Worm (Caenorhabditis elegans) whole organism, L1 larva: Measurements from ENCODE around the gene sre-27.

Experiments used
- C04F5.9 ChIP-seq: sonication (generic microtip); optimal IDR thresholded peaks from 2 replicates; lab custom pipeline; 2016; ENCODE audit warnings: missing genetic modification characterization, missing compliant biosample characterization
- C34B4.2 ChIP-seq: sonication (generic microtip); optimal IDR thresholded peaks from 2 replicates; lab custom pipeline; 2017; ENCODE audit warnings: mild to moderate bottlenecking, missing genetic modification characterization, missing compliant biosample characterization
- Y116A8C.19 ChIP-seq: sonication (generic microtip); optimal IDR thresholded peaks from 2 replicates; lab custom pipeline; 2016; ENCODE audit warnings: missing compliant biosample characterization, missing genetic modification characterization, borderline replicate concordance
- blmp-1 ChIP-seq: fragments of 150-350 bp; optimal IDR thresholded peaks from 2 replicates; lab custom pipeline; 2014; ENCODE audit warnings: missing biosample characterization, missing genetic modification characterization
- ceh-88 ChIP-seq: fragments of 200-800 bp; sonication (Bioruptor generic); IDR thresholded peaks from 2 replicates; pipeline ENCODE4 v1.3.6; 2022; ENCODE audit warnings: missing genetic modification characterization, missing compliant biosample characterization
- ces-1 ChIP-seq: fragments of 150-350 bp; optimal IDR thresholded peaks from 2 replicates; lab custom pipeline; 2014; ENCODE audit warnings: missing biosample characterization, missing genetic modification reagents, missing genetic modification characterization
- dsc-1 ChIP-seq: sonication (generic microtip); optimal IDR thresholded peaks from 2 replicates; lab custom pipeline; 2016; ENCODE audit warnings: mild to moderate bottlenecking, missing genetic modification characterization, missing compliant biosample characterization
- egl-27 ChIP-seq, 2 experiments: fragments of 150-350 bp in 1 of 2; sonication (generic microtip); optimal IDR thresholded peaks; 3 replicates each; lab custom pipeline; 2017 to 2018; ENCODE audit warnings: missing biosample characterization in 2 of 2, missing genetic modification characterization in 2 of 2, missing genetic modification reagents in 2 of 2
- elt-3 ChIP-seq, 6 experiments: fragments of 150-350 bp in 1 of 6; sonication (generic microtip); optimal IDR thresholded peaks; 2 replicates each; lab custom pipeline; 2017 to 2018; ENCODE audit warnings: missing biosample characterization in 6 of 6, missing genetic modification characterization in 6 of 6, inconsistent platforms in 1 of 6
- fkh-10 ChIP-seq: sonication (generic microtip); optimal IDR thresholded peaks from 2 replicates; lab custom pipeline; 2017; ENCODE audit warnings: missing biosample characterization, missing genetic modification reagents, missing genetic modification characterization
- fkh-8 ChIP-seq: sonication (generic microtip); optimal IDR thresholded peaks from 2 replicates; lab custom pipeline; 2016; ENCODE audit warnings: mild to moderate bottlenecking, missing genetic modification characterization, missing compliant biosample characterization
- hlh-4 ChIP-seq: sonication (generic microtip); optimal IDR thresholded peaks from 2 replicates; lab custom pipeline; 2016; ENCODE audit warnings: mild to moderate bottlenecking, missing genetic modification characterization, missing compliant biosample characterization
- hpl-2 ChIP-seq: fragments of 150-350 bp; optimal IDR thresholded peaks from 2 replicates; lab custom pipeline; 2014; ENCODE audit warnings: missing biosample characterization, missing genetic modification reagents, missing genetic modification characterization
- irx-1 ChIP-seq: sonication (generic microtip); optimal IDR thresholded peaks from 2 replicates; lab custom pipeline; 2016; ENCODE audit warnings: missing genetic modification characterization, missing compliant biosample characterization
- isw-1 ChIP-seq: fragments of 200-800 bp; sonication (Bioruptor generic); IDR thresholded peaks from 2 replicates; pipeline ENCODE4 v1.3.6; 2022; ENCODE audit warnings: missing genetic modification characterization, missing compliant biosample characterization
- jun-1 ChIP-seq: fragments of 150-350 bp; optimal IDR thresholded peaks from 2 replicates; lab custom pipeline; 2014; ENCODE audit warnings: missing biosample characterization, missing genetic modification reagents, missing genetic modification characterization
- lin-14 ChIP-seq: fragments of 200-800 bp; sonication (Bioruptor generic); optimal IDR thresholded peaks from 2 replicates; lab custom pipeline; 2018; ENCODE audit warnings: mild to moderate bottlenecking, missing genetic modification characterization, moderate library complexity, missing compliant biosample characterization
- lsy-2 ChIP-seq, 2 experiments: fragments of 150-350 bp; optimal IDR thresholded peaks; 2 replicates each; lab custom pipeline; 2014; ENCODE audit warnings: missing biosample characterization in 2 of 2, missing genetic modification characterization in 2 of 2
- mab-9 ChIP-seq: fragments of 200-800 bp; sonication (Bioruptor generic); IDR thresholded peaks from 2 replicates; pipeline ENCODE4 v1.3.6; 2022; ENCODE audit warnings: missing genetic modification reagents, missing genetic modification characterization, missing compliant biosample characterization
- mef-2 ChIP-seq: fragments of 150-350 bp; optimal IDR thresholded peaks from 2 replicates; lab custom pipeline; 2014; ENCODE audit warnings: missing biosample characterization, missing genetic modification characterization
- nhr-11 ChIP-seq: fragments of 150-350 bp; optimal IDR thresholded peaks from 2 replicates; lab custom pipeline; 2014; ENCODE audit warnings: missing biosample characterization, missing genetic modification characterization
- nhr-28 ChIP-seq: fragments of 150-350 bp; optimal IDR thresholded peaks from 2 replicates; lab custom pipeline; 2014; ENCODE audit warnings: missing biosample characterization, missing genetic modification characterization
- nhr-71 ChIP-seq: sonication (generic microtip); optimal IDR thresholded peaks from 2 replicates; lab custom pipeline; 2016; ENCODE audit warnings: mild to moderate bottlenecking, missing genetic modification characterization, moderate library complexity, missing compliant biosample characterization
- nhr-85 ChIP-seq: sonication (generic microtip); peaks from one replicate; lab custom pipeline; 2016; ENCODE audit warnings: missing genetic modification characterization, inconsistent platforms, missing compliant biosample characterization
- pag-3 ChIP-seq: sonication (generic microtip); optimal IDR thresholded peaks from 2 replicates; lab custom pipeline; 2017; ENCODE audit warnings: missing genetic modification characterization, mild to moderate bottlenecking, missing compliant biosample characterization, antibody characterized with exemption, borderline replicate concordance; ENCODE audit not compliant: insufficient read depth
- pqm-1 ChIP-seq: sonication (generic microtip); optimal IDR thresholded peaks from 3 replicates; lab custom pipeline; 2017; ENCODE audit warnings: missing biosample characterization, missing genetic modification characterization
- sox-4 ChIP-seq: sonication (generic microtip); optimal IDR thresholded peaks from 2 replicates; lab custom pipeline; 2016; ENCODE audit warnings: missing genetic modification characterization, missing compliant biosample characterization
- sptf-1 ChIP-seq: fragments of 150-350 bp; optimal IDR thresholded peaks from 2 replicates; lab custom pipeline; 2014; ENCODE audit warnings: missing biosample characterization, missing genetic modification characterization
- sup-37 ChIP-seq: fragments of 200-800 bp; sonication (Bioruptor generic); optimal IDR thresholded peaks from 2 replicates; lab custom pipeline; 2018; ENCODE audit warnings: mild to moderate bottlenecking, missing genetic modification characterization, missing compliant biosample characterization
- unc-30 ChIP-seq: sonication (generic microtip); optimal IDR thresholded peaks from 2 replicates; lab custom pipeline; 2017; ENCODE audit warnings: missing biosample characterization, missing genetic modification characterization
- unc-62 ChIP-seq: fragments of 150-350 bp; optimal IDR thresholded peaks from 2 replicates; lab custom pipeline; 2014; ENCODE audit warnings: missing biosample characterization, missing genetic modification reagents, missing genetic modification characterization
- unc-86 ChIP-seq: sonication (generic microtip); optimal IDR thresholded peaks from 2 replicates; lab custom pipeline; 2016; ENCODE audit warnings: missing genetic modification characterization, missing compliant biosample characterization
- vab-15 ChIP-seq: sonication (generic microtip); optimal IDR thresholded peaks from 2 replicates; lab custom pipeline; 2017; ENCODE audit warnings: missing genotype, mild to moderate bottlenecking, missing genetic modification characterization, missing compliant biosample characterization
- zag-1 ChIP-seq: fragments of 150-350 bp; optimal IDR thresholded peaks from 2 replicates; lab custom pipeline; 2014; ENCODE audit warnings: missing biosample characterization, missing genetic modification characterization
- ztf-4 ChIP-seq: fragments of 150-350 bp; optimal IDR thresholded peaks from 2 replicates; lab custom pipeline; 2014; ENCODE audit warnings: missing biosample characterization, missing genetic modification characterization

Gene sre-27

DNA sequence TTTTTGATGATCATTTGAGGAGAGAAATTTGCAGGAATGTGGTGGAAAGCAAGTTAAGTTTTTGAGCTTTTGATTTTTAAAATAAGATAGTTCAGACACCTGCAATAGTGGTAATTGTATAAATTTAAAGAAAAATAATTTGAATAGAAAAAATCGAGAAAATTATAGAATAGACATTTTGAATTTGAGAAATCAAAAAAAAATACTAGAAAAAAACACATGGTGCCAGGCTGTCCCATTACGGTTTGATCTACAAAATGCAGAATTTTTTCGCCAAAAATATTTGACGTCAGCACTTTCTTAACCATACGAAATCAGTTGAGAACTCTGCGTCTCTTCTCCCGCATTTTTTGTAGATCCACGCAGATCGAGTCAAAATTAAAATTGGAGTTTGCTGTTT is at the start of gene sre-27:
sre-27 (minus strand) TSS at position 101 of the 400 bp plus-strand sequence.
- TF ChIP-seq sox-4, result no peak
- TF ChIP-seq lsy-2 (tag; optimal IDR thresholded peaks at IDR 0.05; lab: Kevin White, UChicago), result no peak
- TF ChIP-seq dsc-1 (tag; lab: Kevin White, UChicago), result no peak
- TF ChIP-seq Y116A8C.19, result no peak
- TF ChIP-seq vab-15 (tag; lab: Kevin White, UChicago), result no peak
- TF ChIP-seq ceh-88 (GFP tag; lab: Robert Waterston, UW), result no peak
- no peak for TF ChIP-seq hlh-4 (tag; lab: Kevin White, UChicago)

DNA sequence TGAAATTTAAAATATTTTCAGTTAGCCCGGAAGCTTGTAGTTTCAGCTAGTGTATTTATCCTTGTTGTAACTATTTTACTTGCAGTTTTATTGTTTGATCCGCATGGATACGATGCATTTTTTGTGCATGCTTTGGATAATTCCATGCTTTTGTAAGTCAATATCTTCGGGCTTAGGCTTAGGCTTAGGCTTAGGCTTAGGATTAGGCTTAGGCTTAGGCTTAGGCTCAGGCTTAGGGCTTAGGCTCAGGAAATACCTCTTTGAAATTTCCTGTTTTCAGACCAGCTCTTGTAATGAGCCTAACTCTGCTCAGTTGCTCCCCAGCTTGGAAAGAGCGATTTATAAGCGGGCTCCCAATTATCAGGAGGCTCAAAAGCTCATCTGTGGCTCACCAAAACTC is 49.6 kb upstream of the sre-27 start, which contains the start of gene srg-16:
srg-16 (plus strand) TSS at position 87 of the 400 bp plus-strand sequence.
- no peak for TF ChIP-seq zag-1 (tag; lab: Kevin White, UChicago)
- TF ChIP-seq mef-2, result no peak
- no peak for TF ChIP-seq C34B4.2 (tag; lab: Kevin White, UChicago)
- no peak for TF ChIP-seq nhr-11 (tag; lab: Kevin White, UChicago)
- no peak for TF ChIP-seq ztf-4
- no peak for TF ChIP-seq C04F5.9 (tag; lab: Kevin White, UChicago)
- TF ChIP-seq irx-1, result no peak
- no peak for TF ChIP-seq jun-1
- no peak for TF ChIP-seq mab-9
- no peak for TF ChIP-seq hpl-2 (GFP tag; lab: Kevin White, UChicago)
- no peak for TF ChIP-seq nhr-28 (tag; lab: Kevin White, UChicago)
- no peak for TF ChIP-seq isw-1 (GFP tag; lab: Robert Waterston, UW)
- no peak for TF ChIP-seq blmp-1 (tag; lab: Kevin White, UChicago)
- no peak for TF ChIP-seq pag-3 (tag; lab: Kevin White, UChicago)
- no peak for TF ChIP-seq elt-3 (tag; optimal IDR thresholded peaks at IDR 0.05; lab: Kevin White, UChicago)
- TF ChIP-seq egl-27 (tag; optimal IDR thresholded peaks at IDR 0.05; lab: Kevin White, UChicago), result no peak
- no peak for TF ChIP-seq fkh-8 (tag; lab: Kevin White, UChicago)
- TF ChIP-seq pqm-1 (tag; lab: Kevin White, UChicago), result no peak
- no peak for TF ChIP-seq vab-15 (tag; lab: Kevin White, UChicago)
- no peak for TF ChIP-seq fkh-10 (GFP tag; lab: Kevin White, UChicago)
- TF ChIP-seq, all 84 proteins: peak for 0

DNA sequence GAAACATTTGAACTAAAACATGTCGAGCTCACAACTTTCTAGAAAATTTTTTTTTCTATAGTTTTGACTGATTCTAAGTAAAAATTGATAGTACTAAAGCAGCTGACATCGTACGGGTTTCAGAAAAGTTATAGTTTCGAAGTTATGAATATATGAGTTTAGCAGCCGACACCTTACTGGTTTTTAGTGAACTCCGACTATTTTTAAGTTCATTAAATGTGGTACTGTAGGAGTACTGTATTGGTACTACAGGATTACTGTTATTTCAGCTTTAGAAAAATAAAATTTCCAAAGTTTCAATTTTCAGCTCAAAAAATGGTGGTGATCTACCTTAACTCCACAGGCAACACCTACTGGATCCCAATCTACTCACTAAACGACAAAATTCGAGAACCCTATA is 48.1 kb upstream of the sre-27 start, which contains the start of gene sre-37:
sre-37 (plus strand) TSS at position 301 of the 400 bp plus-strand sequence.
- TF ChIP-seq unc-62, result no peak
- TF ChIP-seq sox-4, result no peak
- TF ChIP-seq ces-1 (GFP tag; lab: Kevin White, UChicago), result no peak
- no peak for TF ChIP-seq nhr-85 (tag; lab: Kevin White, UChicago)
- TF ChIP-seq sup-37, result no peak

DNA sequence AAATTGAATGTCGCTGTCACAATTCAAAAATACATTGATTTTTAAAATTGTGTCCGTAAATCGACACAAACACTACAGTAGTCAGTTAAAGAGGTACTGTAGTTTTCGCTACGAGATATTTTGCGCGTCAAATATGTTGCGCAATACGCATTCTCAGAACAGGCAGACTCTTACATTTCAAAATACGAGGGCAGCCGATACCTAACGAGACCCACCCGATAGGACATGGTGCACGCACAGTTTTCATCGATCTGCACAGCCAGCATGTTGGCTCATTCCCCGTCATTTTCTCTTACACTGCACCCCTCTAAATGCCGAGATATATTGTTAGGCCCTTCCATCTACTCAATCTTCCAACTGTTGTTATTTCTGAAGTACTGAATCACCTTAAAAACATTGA is 44.8 kb upstream of the sre-27 start, which contains the start of gene F15A4.2:
F15A4.2 (plus strand) TSS at position 301 of the 400 bp plus-strand sequence.
- TF ChIP-seq ceh-88 (GFP tag; lab: Robert Waterston, UW) (no peak), blmp-1 (tag; lab: Kevin White, UChicago) (no peak), unc-86 (tag; lab: Kevin White, UChicago) (no peak), pag-3 (tag; lab: Kevin White, UChicago) (no peak), vab-15 (tag; lab: Kevin White, UChicago) (no peak), nhr-71 (tag; lab: Kevin White, UChicago) (no peak), lin-14 (GFP tag; lab: Kevin White, UChicago) (no peak), pqm-1 (tag; lab: Kevin White, UChicago) (no peak), sptf-1 (no peak), unc-30 (tag; lab: Kevin White, UChicago) (no peak), Y116A8C.19 (no peak)
